Worm (Caenorhabditis elegans) whole organism, L1 larva: ENCODE measurements around the gene Y57G11B.8.
A peak's percentile ranks its signal among the peaks of the same experiment; 100 is the strongest.

Experiments used
- alr-1 ChIP-seq: fragments of 200-800 bp; sonication (Bioruptor generic); optimal IDR thresholded peaks from 2 replicates; lab custom pipeline; 2018; ENCODE audit warnings: borderline replicate concordance, mild to moderate bottlenecking, missing genetic modification characterization, missing compliant biosample characterization
- aly-2 ChIP-seq: fragments of 150-350 bp; optimal IDR thresholded peaks from 2 replicates; lab custom pipeline; 2014; ENCODE audit warnings: missing biosample characterization, missing genetic modification characterization
- ceh-8 ChIP-seq: fragments of 200-800 bp; sonication (Bioruptor generic); optimal IDR thresholded peaks from 2 replicates; lab custom pipeline; 2018; ENCODE audit warnings: mild to moderate bottlenecking, missing genetic modification characterization, moderate library complexity, missing compliant biosample characterization
- ceh-82 ChIP-seq, 3 experiments: fragments of 150-350 bp in 1 of 3; sonication (generic microtip) in 2 of 3; optimal IDR thresholded peaks; 2 replicates each; lab custom pipeline; 2014 to 2017; ENCODE audit warnings: missing biosample characterization in 3 of 3, missing genetic modification characterization in 3 of 3
- ceh-90 ChIP-seq: sonication (generic microtip); optimal IDR thresholded peaks from 2 replicates; lab custom pipeline; 2016; ENCODE audit warnings: missing genetic modification characterization, missing compliant biosample characterization
- ces-1 ChIP-seq: fragments of 150-350 bp; optimal IDR thresholded peaks from 2 replicates; lab custom pipeline; 2014; ENCODE audit warnings: missing biosample characterization, missing genetic modification reagents, missing genetic modification characterization
- dpl-1 ChIP-seq, 3 experiments: fragments of 150-350 bp in 2 of 3; sonication (generic microtip) in 1 of 3; optimal IDR thresholded peaks; 2 replicates each; lab custom pipeline; 2014 to 2017; ENCODE audit warnings: missing biosample characterization in 3 of 3, missing genetic modification characterization in 3 of 3, missing genetic modification reagents in 3 of 3
- efl-1 ChIP-seq, 4 experiments: fragments of 150-350 bp; optimal IDR thresholded peaks in 3 of 4; peaks in 1 of 4; 1 replicate in 1 of 4; 2 replicates in 3 of 4; lab custom pipeline; 2014; ENCODE audit warnings: missing biosample characterization in 2 of 4, missing genetic modification characterization in 2 of 4, missing genetic modification reagents in 2 of 4
- egl-13 ChIP-seq: sonication (generic microtip); optimal IDR thresholded peaks from 2 replicates; lab custom pipeline; 2016; ENCODE audit warnings: missing genotype, missing genetic modification reagents, missing genetic modification characterization, missing compliant biosample characterization
- egl-27 ChIP-seq, 2 experiments: fragments of 150-350 bp in 1 of 2; sonication (generic microtip); optimal IDR thresholded peaks; 3 replicates each; lab custom pipeline; 2017 to 2018; ENCODE audit warnings: missing biosample characterization in 2 of 2, missing genetic modification characterization in 2 of 2, missing genetic modification reagents in 2 of 2
- elt-2 ChIP-seq: sonication (generic microtip); optimal IDR thresholded peaks from 2 replicates; lab custom pipeline; 2016; ENCODE audit warnings: missing genetic modification characterization, mild to moderate bottlenecking, inconsistent platforms, missing compliant biosample characterization, missing genetic modification reagents
- fkh-4 ChIP-seq: sonication (generic microtip); optimal IDR thresholded peaks from 2 replicates; lab custom pipeline; 2016; ENCODE audit warnings: missing compliant biosample characterization, missing genetic modification characterization, borderline replicate concordance
- grh-1 ChIP-seq: fragments of 200-800 bp; sonication (Bioruptor generic); IDR thresholded peaks from 2 replicates; pipeline ENCODE4 v1.3.6; 2022; ENCODE audit warnings: missing genetic modification reagents, missing genetic modification characterization, missing compliant biosample characterization
- hlh-17 ChIP-seq: fragments of 200-800 bp; sonication (Bioruptor generic); optimal IDR thresholded peaks from 2 replicates; lab custom pipeline; 2018; ENCODE audit warnings: missing genetic modification characterization, mild to moderate bottlenecking, missing compliant biosample characterization, moderate library complexity, borderline replicate concordance
- irx-1 ChIP-seq: sonication (generic microtip); optimal IDR thresholded peaks from 2 replicates; lab custom pipeline; 2016; ENCODE audit warnings: missing genetic modification characterization, missing compliant biosample characterization
- lin-13 ChIP-seq: fragments of 150-350 bp; optimal IDR thresholded peaks from 2 replicates; lab custom pipeline; 2014; ENCODE audit warnings: missing biosample characterization, missing genetic modification reagents, missing genetic modification characterization
- lin-14 ChIP-seq: fragments of 200-800 bp; sonication (Bioruptor generic); optimal IDR thresholded peaks from 2 replicates; lab custom pipeline; 2018; ENCODE audit warnings: mild to moderate bottlenecking, missing genetic modification characterization, moderate library complexity, missing compliant biosample characterization
- lin-35 ChIP-seq, 2 experiments: fragments of 150-350 bp; optimal IDR thresholded peaks; 2 replicates each; lab custom pipeline; 2014; ENCODE audit warnings: missing biosample characterization in 2 of 2, missing genetic modification characterization in 2 of 2, missing genetic modification reagents in 2 of 2
- lin-39 ChIP-seq: fragments of 150-350 bp; optimal IDR thresholded peaks from 2 replicates; lab custom pipeline; 2014; ENCODE audit warnings: missing biosample characterization, missing genetic modification reagents, missing genetic modification characterization
- lir-3 ChIP-seq: sonication (generic microtip); optimal IDR thresholded peaks from 2 replicates; lab custom pipeline; 2016; ENCODE audit warnings: mild to moderate bottlenecking, missing genetic modification characterization, moderate library complexity, missing compliant biosample characterization; ENCODE audit not compliant: poor library complexity
- mab-9 ChIP-seq: fragments of 200-800 bp; sonication (Bioruptor generic); IDR thresholded peaks from 2 replicates; pipeline ENCODE4 v1.3.6; 2022; ENCODE audit warnings: missing genetic modification reagents, missing genetic modification characterization, missing compliant biosample characterization
- mdl-1 ChIP-seq, 2 experiments: fragments of 150-350 bp; optimal IDR thresholded peaks; 2 replicates each; lab custom pipeline; 2014 to 2017; ENCODE audit warnings: missing biosample characterization in 2 of 2, missing genetic modification characterization in 2 of 2, inconsistent platforms in 1 of 2
- mef-2 ChIP-seq: fragments of 150-350 bp; optimal IDR thresholded peaks from 2 replicates; lab custom pipeline; 2014; ENCODE audit warnings: missing biosample characterization, missing genetic modification characterization
- mep-1 ChIP-seq: fragments of 150-350 bp; optimal IDR thresholded peaks from 2 replicates; lab custom pipeline; 2014; ENCODE audit warnings: missing biosample characterization, missing genetic modification characterization
- nhr-12 ChIP-seq: sonication (generic microtip); optimal IDR thresholded peaks from 2 replicates; lab custom pipeline; 2017; ENCODE audit warnings: missing biosample characterization, missing genetic modification characterization
- nhr-19 ChIP-seq: fragments of 200-800 bp; sonication (Bioruptor generic); conservative IDR thresholded peaks from 2 replicates; pipeline ENCODE4 v1.3.6; 2022; ENCODE audit warnings: missing genetic modification characterization, missing compliant biosample characterization
- nhr-20 ChIP-seq: sonication (generic microtip); optimal IDR thresholded peaks from 2 replicates; lab custom pipeline; 2016; ENCODE audit warnings: mild to moderate bottlenecking, missing genetic modification characterization, missing compliant biosample characterization
- nhr-28 ChIP-seq: fragments of 150-350 bp; optimal IDR thresholded peaks from 2 replicates; lab custom pipeline; 2014; ENCODE audit warnings: missing biosample characterization, missing genetic modification characterization
- nhr-76 ChIP-seq: sonication (generic microtip); optimal IDR thresholded peaks from 2 replicates; lab custom pipeline; 2017; ENCODE audit warnings: missing biosample characterization, missing genetic modification characterization
- nhr-85 ChIP-seq: sonication (generic microtip); peaks from one replicate; lab custom pipeline; 2016; ENCODE audit warnings: missing genetic modification characterization, inconsistent platforms, missing compliant biosample characterization
- nhr-90 ChIP-seq: sonication (generic microtip); optimal IDR thresholded peaks from 2 replicates; lab custom pipeline; 2016; ENCODE audit warnings: mild to moderate bottlenecking, missing genetic modification characterization, missing compliant biosample characterization; ENCODE audit not compliant: poor library complexity
- pqm-1 ChIP-seq: sonication (generic microtip); optimal IDR thresholded peaks from 3 replicates; lab custom pipeline; 2017; ENCODE audit warnings: missing biosample characterization, missing genetic modification characterization
- snu-23 ChIP-seq: sonication (generic microtip); optimal IDR thresholded peaks from 2 replicates; lab custom pipeline; 2016; ENCODE audit warnings: missing genetic modification characterization, missing compliant biosample characterization
- sox-4 ChIP-seq: sonication (generic microtip); optimal IDR thresholded peaks from 2 replicates; lab custom pipeline; 2016; ENCODE audit warnings: missing genetic modification characterization, missing compliant biosample characterization
- tlp-1 ChIP-seq: fragments of 150-350 bp; optimal IDR thresholded peaks from 2 replicates; lab custom pipeline; 2014; ENCODE audit warnings: missing biosample characterization, missing genetic modification characterization
- xbp-1 ChIP-seq: sonication (generic microtip); optimal IDR thresholded peaks from 2 replicates; lab custom pipeline; 2016; ENCODE audit warnings: missing genetic modification characterization, missing compliant biosample characterization
- zag-1 ChIP-seq: fragments of 150-350 bp; optimal IDR thresholded peaks from 2 replicates; lab custom pipeline; 2014; ENCODE audit warnings: missing biosample characterization, missing genetic modification characterization

Gene Y57G11B.8

ce11 chrIV:14620543-14620942, 42.0 kb upstream of the Y57G11B.8 start (continued):
- no peak for TF ChIP-seq nhr-90
- TF ChIP-seq egl-27 (tag; optimal IDR thresholded peaks at IDR 0.05; lab: Kevin White, UChicago): no peak
- peak in 2 of 3 experiments; percentile 43 to 81 for TF ChIP-seq ceh-82 (tag; optimal IDR thresholded peaks at IDR 0.05; lab: Kevin White, UChicago)
- TF ChIP-seq fkh-4 (tag; lab: Kevin White, UChicago): no peak
- no peak for TF ChIP-seq zag-1 (tag; lab: Kevin White, UChicago)
- no peak for TF ChIP-seq hlh-17
- TF ChIP-seq ceh-90 (tag; lab: Kevin White, UChicago): no peak
- no peak for TF ChIP-seq nhr-28
- TF ChIP-seq mdl-1 (tag; optimal IDR thresholded peaks at IDR 0.05; lab: Kevin White, UChicago): peak in 1 of 2 experiments; percentile 78
- no peak for TF ChIP-seq irx-1
- no peak for TF ChIP-seq nhr-12 (tag; lab: Kevin White, UChicago)
- peak; percentile 63 for TF ChIP-seq snu-23 (GFP tag; lab: Kevin White, UChicago)
- peak; percentile 42 for TF ChIP-seq nhr-19 (GFP tag; lab: Robert Waterston, UW)
- no peak for TF ChIP-seq egl-13 (tag; lab: Kevin White, UChicago)
- TF ChIP-seq dpl-1 (GFP tag; optimal IDR thresholded peaks at IDR 0.05; lab: Kevin White, UChicago): peak in 1 of 3 experiments; percentile 2
- TF ChIP-seq lin-39 (tag; lab: Kevin White, UChicago): no peak
- no peak for TF ChIP-seq tlp-1 (tag; lab: Kevin White, UChicago)
- TF ChIP-seq nhr-76 (tag; lab: Kevin White, UChicago): no peak
- no peak for TF ChIP-seq ceh-8 (GFP tag; lab: Kevin White, UChicago)
- peak; percentile 39 to 42 for TF ChIP-seq lin-35 (GFP tag; optimal IDR thresholded peaks at IDR 0.05; lab: Kevin White, UChicago)
- TF ChIP-seq xbp-1 (tag; lab: Kevin White, UChicago): peak; percentile 20
- TF ChIP-seq aly-2 (tag; lab: Kevin White, UChicago): no peak
- peak; percentile 86 for TF ChIP-seq lin-14 (GFP tag; lab: Kevin White, UChicago)
- TF ChIP-seq mef-2 (tag; lab: Kevin White, UChicago): no peak
- TF ChIP-seq sox-4 (tag; lab: Kevin White, UChicago): no peak
- TF ChIP-seq efl-1 (optimal IDR thresholded peaks at IDR 0.05; lab: Kevin White, UChicago): peak; percentile 49 to 60
- TF ChIP-seq efl-1 (GFP tag; optimal IDR thresholded peaks at IDR 0.05 in 1 of 2; lab: Kevin White, UChicago): peak in 1 of 2 experiments; percentile 6
- TF ChIP-seq mep-1 (tag; lab: Kevin White, UChicago): peak; percentile 46
- no peak for TF ChIP-seq pqm-1 (tag; lab: Kevin White, UChicago)
- TF ChIP-seq lin-13: no peak
- TF ChIP-seq mab-9 (GFP tag; lab: Robert Waterston, UW): no peak
- TF ChIP-seq elt-2: no peak

- no peak for TF ChIP-seq nhr-76 (tag; lab: Kevin White, UChicago)
- no peak for TF ChIP-seq xbp-1 (tag; lab: Kevin White, UChicago)
- no peak for TF ChIP-seq alr-1 (tag; lab: Kevin White, UChicago)
- peak; percentile 36 for TF ChIP-seq elt-2
- peak; percentile 79 for TF ChIP-seq nhr-85
- peak; percentile 55 for TF ChIP-seq nhr-20 (tag; lab: Kevin White, UChicago)
Measured at ce11 chrIV:14620042-14620441, 41.5 kb upstream of the Y57G11B.8 start.

ce11 chrIV:14618551-14618950, 40.1 kb upstream of the Y57G11B.8 start:
- TF ChIP-seq efl-1 (optimal IDR thresholded peaks at IDR 0.05; lab: Kevin White, UChicago) (no peak), efl-1 (GFP tag; optimal IDR thresholded peaks at IDR 0.05 in 1 of 2; lab: Kevin White, UChicago) (peak in 1 of 2 experiments; percentile 85), grh-1 (GFP tag; lab: Robert Waterston, UW) (peak; percentile 15; the same call in 1 of the 2 replicates), ces-1 (GFP tag; lab: Kevin White, UChicago) (no peak)
- TF ChIP-seq, all 84 proteins: peak for 2

ce11 chrIV:14617985-14618384, 39.5 kb upstream of the Y57G11B.8 start:
- TF ChIP-seq xbp-1 (tag; lab: Kevin White, UChicago): no peak
- no peak for TF ChIP-seq lir-3 (tag; lab: Kevin White, UChicago)
- TF ChIP-seq grh-1 (GFP tag; lab: Robert Waterston, UW): no peak
